Fruit fly (Drosophila melanogaster): Measurements from ENCODE around the gene Pex23.

The Pex23 gene

dm6 chr3L:20276615-20277014, 25.3 kb downstream of the Pex23 start (continued):
- no peak for TF ChIP-seq fd64A (GFP tag; optimal IDR thresholded peaks at IDR 0.05)
- peak; percentile 69 for TF ChIP-seq CG7556 (GFP tag; optimal IDR thresholded peaks at IDR 0.05)
- no peak for TF ChIP-seq H2.0 (GFP tag; IDR thresholded peaks at IDR 0.05)
- TF ChIP-seq tap (tag; optimal IDR thresholded peaks at IDR 0.05), result peak; percentile 17
- no peak for TF ChIP-seq slp2 (GFP tag; optimal IDR thresholded peaks at IDR 0.05)
- peak; percentile 53 for TF ChIP-seq Hand (GFP tag; optimal IDR thresholded peaks at IDR 0.05)
- no peak for TF ChIP-seq Sry-β (GFP tag; optimal IDR thresholded peaks at IDR 0.05)
- peak; percentile 23 for TF ChIP-seq abd-A (tag; optimal IDR thresholded peaks at IDR 0.05)
- no peak for TF ChIP-seq H15 (GFP tag; IDR thresholded peaks at IDR 0.05)
- no peak for TF ChIP-seq kay (GFP tag; optimal IDR thresholded peaks at IDR 0.05)
- 0 out of 3 replicates have a peak, but pooled peaks have one; percentile 15 for TF ChIP-seq sr (GFP tag; IDR thresholded peaks at IDR 0.05)
- no peak for TF ChIP-seq CG31388 (GFP tag; optimal IDR thresholded peaks at IDR 0.05)
- peak; percentile 39 for TF ChIP-seq CoRest (tag; optimal IDR thresholded peaks at IDR 0.05)
- no peak for TF ChIP-seq seq (GFP tag; IDR thresholded peaks at IDR 0.05)
- peak; percentile 29 for TF ChIP-seq nau (GFP tag; optimal IDR thresholded peaks at IDR 0.05)
- TF ChIP-seq CG32772 (GFP tag; IDR thresholded peaks at IDR 0.05), result peak; percentile 42; the same call in 1 of the 2 replicates
- TF ChIP-seq CkIIα-i1 (GFP tag; IDR thresholded peaks at IDR 0.05), result no peak
- TF ChIP-seq fru (optimal IDR thresholded peaks at IDR 0.05), result no peak
- no peak for TF ChIP-seq CG4617 (GFP tag; optimal IDR thresholded peaks at IDR 0.05; ENCODE audit: borderline replicate concordance)
- TF ChIP-seq mld (GFP tag; IDR thresholded peaks at IDR 0.05; ENCODE audit: partially characterized antibody), result no peak
- TF ChIP-seq ro (GFP tag; IDR thresholded peaks at IDR 0.05), result no peak
- peak; percentile 11 for TF ChIP-seq CG6254 (GFP tag; optimal IDR thresholded peaks at IDR 0.05)
- peak; percentile 54 for TF ChIP-seq sob (GFP tag; IDR thresholded peaks at IDR 0.05)
- TF ChIP-seq bab2 (GFP tag; optimal IDR thresholded peaks at IDR 0.05), result no peak
- TF ChIP-seq CG31441 (GFP tag; IDR thresholded peaks at IDR 0.05), result peak; percentile 43; the same call in 1 of the 2 replicates
- no peak for TF ChIP-seq Dfd (GFP tag; optimal IDR thresholded peaks at IDR 0.05)
- TF ChIP-seq CG31365 (tag; optimal IDR thresholded peaks at IDR 0.05), result no peak
- TF ChIP-seq dmrt99B (tag; optimal IDR thresholded peaks at IDR 0.05), result peak; percentile 69
- no peak for TF ChIP-seq gce (GFP tag; IDR thresholded peaks at IDR 0.05)
- no peak for TF ChIP-seq CG3726 (GFP tag; IDR thresholded peaks at IDR 0.05)
- peak; percentile 36 for TF ChIP-seq CG12769 (tag; optimal IDR thresholded peaks at IDR 0.05)
- no peak for TF ChIP-seq CG4404 (GFP tag; IDR thresholded peaks at IDR 0.05)
- peak; percentile 45 for TF ChIP-seq Ada2b (GFP tag; IDR thresholded peaks at IDR 0.05)
- peak; percentile 72 for TF ChIP-seq CG11504 (tag; optimal IDR thresholded peaks at IDR 0.05)
- TF ChIP-seq vvl (GFP tag; IDR thresholded peaks at IDR 0.05), result 0 out of 2 replicates have a peak, but pooled peaks have one; percentile 20
- TF ChIP-seq CG13123 (GFP tag; optimal IDR thresholded peaks at IDR 0.05), result no peak
- TF ChIP-seq HLH3B (GFP tag; IDR thresholded peaks at IDR 0.05), result peak; percentile 54
- TF ChIP-seq B-H1 (GFP tag; IDR thresholded peaks at IDR 0.05), result no peak
- no peak for TF ChIP-seq CG17612 (GFP tag; IDR thresholded peaks at IDR 0.05)
- TF ChIP-seq Dip3 (GFP tag; optimal IDR thresholded peaks at IDR 0.05), result no peak
- no peak for TF ChIP-seq ap (GFP tag; IDR thresholded peaks at IDR 0.05)
- no peak for TF ChIP-seq sug (tag; optimal IDR thresholded peaks at IDR 0.05)
- no peak for TF ChIP-seq kah (GFP tag; optimal IDR thresholded peaks at IDR 0.05)
- TF ChIP-seq NC2α (GFP tag; optimal IDR thresholded peaks at IDR 0.05), result no peak
- peak; percentile 45 for TF ChIP-seq Fer3 (tag; optimal IDR thresholded peaks at IDR 0.05)
- no peak for TF ChIP-seq gfzf (GFP tag; optimal IDR thresholded peaks at IDR 0.05)
- no peak; the same call in 1 of the 2 replicates for TF ChIP-seq CG14667 (GFP tag; IDR thresholded peaks at IDR 0.05)
- peak; percentile 5 for TF ChIP-seq CG17802 (tag; optimal IDR thresholded peaks at IDR 0.05)
- peak; percentile 55 for TF ChIP-seq Hmr (GFP tag; optimal IDR thresholded peaks at IDR 0.05)
- no peak for TF ChIP-seq CG2875 (GFP tag; optimal IDR thresholded peaks at IDR 0.05)
- no peak for TF ChIP-seq dati (GFP tag; IDR thresholded peaks at IDR 0.05)
- no peak for TF ChIP-seq CG8089 (GFP tag; optimal IDR thresholded peaks at IDR 0.05)
